Fruit fly (Drosophila melanogaster): ENCODE results near the gene Srp68.

Gene Srp68

DNA sequence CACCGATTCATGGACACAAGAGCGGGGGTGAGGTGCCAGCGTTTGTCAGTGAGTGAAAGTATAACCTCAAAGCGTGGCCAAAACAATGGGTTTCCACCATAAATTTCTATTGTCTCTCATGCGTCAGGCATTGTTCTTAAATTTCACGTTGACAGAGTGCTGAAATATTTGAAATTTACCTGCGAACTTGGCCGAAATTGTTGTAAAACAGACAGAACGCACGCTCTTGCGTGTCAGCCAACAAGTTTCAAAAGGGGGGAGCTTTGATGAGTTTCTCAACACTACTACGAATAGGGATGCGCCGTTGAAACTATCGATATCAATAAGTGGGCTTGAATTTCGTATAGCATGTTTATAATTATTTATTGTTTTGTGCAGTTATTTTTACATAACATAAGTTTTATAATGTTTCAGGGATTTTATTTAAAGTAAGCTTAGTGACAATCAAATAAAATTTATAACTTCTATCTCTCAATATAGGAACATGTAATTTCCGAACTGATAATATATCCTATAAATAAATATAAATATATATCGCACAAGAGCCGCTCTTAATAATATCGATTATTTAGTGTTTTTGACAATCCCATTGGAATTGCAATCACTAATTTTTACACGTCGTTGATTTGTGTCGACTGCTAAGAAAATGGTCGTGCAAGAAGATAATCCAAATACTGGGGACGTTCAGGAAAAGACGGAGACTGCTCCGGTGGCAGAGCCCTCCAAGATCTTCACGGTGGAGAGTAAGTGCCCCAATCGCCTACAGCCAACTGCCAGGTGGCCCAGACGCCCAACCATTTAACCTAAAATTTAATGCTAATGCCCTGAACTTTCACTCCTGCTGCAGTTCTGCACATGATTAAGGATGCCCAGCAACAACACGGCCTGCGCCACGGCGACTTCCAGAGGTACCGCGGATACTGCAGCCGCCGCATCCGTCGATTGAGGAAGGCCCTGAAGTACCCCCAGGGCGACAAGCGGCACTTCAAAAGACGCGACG lies at the start of gene Srp68, which contains the start of gene pix:
Gene Srp68, plus strand, starts transcription at position 569 of the 1,000 bp plus-strand sequence.
Gene pix, minus strand, starts transcription at position 288 of the 1,000 bp plus-strand sequence.
- TF ChIP-seq CG8478 (optimal IDR thresholded peaks at IDR 0.05) = no peak
- TF ChIP-seq CTCF (optimal IDR thresholded peaks at IDR 0.05) = no peak

DNA sequence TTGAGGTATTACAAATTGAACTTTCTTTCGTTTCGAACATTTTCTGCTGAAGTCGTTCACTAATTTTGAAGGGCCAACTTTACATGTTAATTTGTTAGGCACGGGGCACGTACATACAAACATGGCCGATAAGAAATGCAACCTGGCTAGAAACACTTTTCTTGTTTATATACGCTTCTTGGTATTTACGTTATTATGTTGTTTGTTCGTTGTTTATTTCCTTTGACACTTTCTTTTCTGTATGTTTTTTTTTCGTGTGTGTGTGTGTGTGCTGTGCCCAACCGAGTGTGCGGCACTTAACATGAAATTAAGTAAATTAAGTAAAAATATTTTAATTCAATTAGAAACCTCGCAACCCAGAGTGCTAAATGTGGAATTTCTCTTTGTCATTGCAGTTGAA lies 49.2 kb upstream of the Srp68 start:
- TF ChIP-seq CG8478 (optimal IDR thresholded peaks at IDR 0.05) = no peak
- no peak for TF ChIP-seq CTCF (optimal IDR thresholded peaks at IDR 0.05)

DNA sequence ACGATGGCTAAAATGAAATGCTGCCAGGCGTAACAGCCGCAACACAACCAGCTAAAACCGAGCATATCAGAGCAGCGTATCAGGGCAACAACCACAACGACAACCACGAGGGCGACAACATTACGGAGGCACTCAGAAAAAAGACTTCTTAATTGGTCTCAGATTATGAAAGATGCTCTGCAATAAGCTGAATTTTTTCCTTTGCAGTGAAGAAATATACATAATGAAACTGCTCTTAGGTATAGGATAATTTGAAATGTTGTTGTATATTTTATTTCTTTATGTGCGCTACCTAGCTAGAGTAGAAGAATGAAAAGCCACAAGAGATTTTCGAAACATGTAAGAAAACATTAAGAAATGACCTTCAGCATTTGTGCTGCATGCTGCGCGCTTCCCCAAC lies 45.3 kb upstream of the Srp68 start:
- TF ChIP-seq CTCF (optimal IDR thresholded peaks at IDR 0.05) (no peak), CG8478 (optimal IDR thresholded peaks at IDR 0.05) (no peak)

DNA sequence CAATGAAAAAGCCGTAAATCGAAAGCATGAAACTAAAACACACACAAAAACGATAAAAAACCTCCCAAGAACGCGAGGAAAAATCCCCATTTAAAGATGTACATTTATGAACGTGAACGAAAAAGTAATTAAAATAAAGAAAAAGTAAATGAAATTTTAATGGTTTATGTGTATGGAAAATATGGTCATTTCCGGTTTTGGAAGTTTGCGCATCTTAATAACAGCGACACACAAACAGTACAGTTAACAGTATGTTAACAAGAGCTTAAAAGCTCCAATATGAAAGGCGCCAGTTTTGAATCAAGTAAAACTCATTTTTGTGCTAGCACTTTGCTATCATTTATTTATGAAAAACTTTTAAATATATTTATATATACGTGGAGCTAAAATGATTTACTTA lies 42.9 kb upstream of the Srp68 start:
- no peak for TF ChIP-seq CG8478 (optimal IDR thresholded peaks at IDR 0.05)
- no peak for TF ChIP-seq CTCF (optimal IDR thresholded peaks at IDR 0.05)

DNA sequence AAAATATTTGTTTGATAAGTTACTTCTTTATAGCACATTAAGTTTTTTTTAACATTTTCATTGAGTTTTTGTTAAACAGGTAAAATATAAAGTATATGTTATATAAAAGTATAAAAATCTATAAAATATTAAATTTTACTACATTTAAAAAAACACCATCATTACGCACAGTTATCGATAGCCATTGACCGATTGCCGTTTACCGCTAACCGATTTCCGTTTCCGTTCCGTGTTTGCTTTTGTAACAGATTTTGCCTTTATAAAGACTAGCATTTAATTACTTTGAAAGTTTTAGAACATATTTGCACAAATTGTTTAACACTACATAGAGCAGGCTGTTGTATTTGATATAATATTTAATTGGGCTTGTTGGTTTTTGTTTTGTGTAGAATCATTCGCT lies 35.2 kb upstream of the Srp68 start:
- TF ChIP-seq CG8478 (optimal IDR thresholded peaks at IDR 0.05) (no peak), CTCF (optimal IDR thresholded peaks at IDR 0.05) (no peak)

DNA sequence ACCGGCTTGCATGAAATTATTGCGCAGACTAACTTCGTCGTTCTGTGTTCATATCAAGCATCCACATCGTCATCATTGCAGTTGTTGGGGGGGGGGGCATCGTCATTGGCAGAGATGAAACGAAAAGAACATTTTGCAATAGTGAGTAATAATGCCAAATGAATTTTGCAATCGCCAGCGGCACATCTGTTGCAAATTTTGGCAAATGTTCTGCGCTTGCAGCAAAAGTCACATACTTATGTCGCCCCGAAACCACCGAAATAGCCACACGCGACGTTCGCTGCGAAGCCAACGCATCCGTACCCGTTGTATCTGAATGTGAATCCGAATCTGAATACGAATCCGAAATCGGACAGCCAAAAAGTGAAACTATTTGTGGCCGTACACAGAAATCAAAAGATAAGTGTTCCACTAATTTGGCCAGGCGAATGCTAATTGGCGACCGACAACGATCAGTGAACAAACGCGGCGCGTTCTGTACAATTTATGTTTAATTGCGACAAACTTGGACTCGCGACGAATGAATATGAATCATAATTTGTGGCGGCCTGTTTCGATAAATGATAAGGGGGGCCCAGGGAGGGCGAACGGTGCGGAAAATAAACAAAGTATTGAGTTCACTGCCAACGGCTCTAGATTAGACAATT lies 26.9 kb upstream of the Srp68 start:
- TF ChIP-seq CTCF (optimal IDR thresholded peaks at IDR 0.05) (no peak), CG8478 (optimal IDR thresholded peaks at IDR 0.05) (no peak)

DNA sequence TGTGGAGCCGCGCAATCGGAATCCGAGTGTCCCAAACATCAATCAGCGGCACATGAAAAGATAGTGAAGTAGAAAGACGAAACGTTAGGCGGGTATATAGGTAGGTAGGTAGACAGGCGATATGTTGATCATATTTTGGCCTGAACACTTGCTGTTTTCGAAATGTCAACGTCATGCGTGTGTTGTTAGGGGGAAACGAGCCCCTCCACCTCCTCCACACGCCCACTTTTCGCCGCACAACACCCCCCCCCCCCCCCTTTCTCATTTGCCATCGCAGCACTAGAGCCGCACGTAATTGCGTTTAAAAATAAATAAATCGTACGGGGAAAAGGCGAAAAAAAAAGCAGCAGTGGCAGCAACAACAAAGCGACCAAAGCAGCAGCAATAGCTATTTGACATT lies 25.0 kb upstream of the Srp68 start:
- TF ChIP-seq CG8478 (optimal IDR thresholded peaks at IDR 0.05) (no peak), CTCF (optimal IDR thresholded peaks at IDR 0.05) (no peak)

DNA sequence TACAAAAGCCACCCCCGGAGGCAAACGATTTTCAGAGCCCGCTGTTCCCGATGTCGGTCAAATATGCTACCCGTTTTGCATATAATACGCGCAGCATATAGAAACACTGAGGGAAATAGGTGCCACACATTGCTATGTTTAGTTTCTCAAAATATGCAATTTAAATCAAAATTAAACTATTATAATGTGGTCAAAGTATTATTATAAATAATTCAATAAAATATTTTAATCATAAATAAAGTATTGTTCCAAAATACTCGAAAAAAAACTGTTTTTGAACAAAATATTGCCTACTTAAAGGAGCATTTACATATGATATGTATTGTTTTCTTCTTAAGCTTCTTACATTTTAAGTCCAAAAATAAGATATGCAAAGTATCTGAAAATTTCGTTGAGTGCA lies 23.9 kb upstream of the Srp68 start:
- TF ChIP-seq CG8478 (optimal IDR thresholded peaks at IDR 0.05) (no peak), CTCF (optimal IDR thresholded peaks at IDR 0.05) (no peak)

DNA sequence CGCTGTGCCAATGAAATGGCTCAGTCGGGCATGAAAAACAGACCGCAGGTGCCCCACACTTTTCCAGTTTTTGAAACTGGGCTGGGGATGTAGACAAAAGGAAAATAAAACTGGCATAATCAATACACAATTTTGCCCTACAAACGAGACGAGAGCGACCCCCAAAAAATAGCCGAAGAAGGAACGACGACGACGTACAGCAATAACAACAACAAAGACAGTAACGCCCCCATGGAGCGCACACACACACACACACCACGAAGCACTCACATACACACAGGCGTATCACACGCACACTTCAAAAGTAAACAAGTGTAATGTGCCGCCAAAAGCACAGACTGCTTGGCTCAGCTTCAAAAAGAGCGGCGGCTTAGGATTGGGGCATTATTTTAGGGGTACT lies 23.3 kb upstream of the Srp68 start:
- no peak for TF ChIP-seq CTCF (optimal IDR thresholded peaks at IDR 0.05)
- TF ChIP-seq CG8478 (optimal IDR thresholded peaks at IDR 0.05) = no peak

DNA sequence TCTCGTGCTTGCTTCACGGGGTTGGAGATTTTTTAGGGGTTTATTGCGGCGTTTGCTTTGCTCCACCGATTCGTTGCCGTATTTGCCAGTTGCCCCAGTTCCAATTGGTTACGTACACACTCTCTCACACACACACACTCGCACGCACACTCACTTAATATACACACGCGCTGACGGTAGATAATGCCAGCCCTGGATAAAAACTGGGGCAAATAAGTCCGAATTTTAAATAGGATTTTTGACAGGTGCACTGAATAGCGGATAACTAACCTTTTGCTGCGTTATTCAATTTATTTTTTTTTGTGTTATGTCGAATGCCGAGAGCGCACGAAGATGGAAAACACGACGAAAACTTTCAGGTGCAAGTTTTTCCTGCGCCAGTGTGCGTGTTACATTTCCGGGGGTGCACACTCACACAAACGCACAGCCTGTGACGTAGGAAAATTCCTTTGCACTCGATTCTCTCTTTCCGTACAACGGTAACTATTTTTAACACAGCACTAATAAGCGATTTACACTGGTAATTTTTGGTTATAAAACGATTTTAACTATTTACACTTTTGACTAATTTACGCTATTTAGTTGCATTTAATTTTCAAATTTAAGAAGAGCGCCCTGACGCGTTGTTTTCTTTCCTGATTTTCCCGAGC lies 22.2 kb upstream of the Srp68 start:
- TF ChIP-seq CG8478 (optimal IDR thresholded peaks at IDR 0.05) (no peak), CTCF (optimal IDR thresholded peaks at IDR 0.05) (no peak)

DNA sequence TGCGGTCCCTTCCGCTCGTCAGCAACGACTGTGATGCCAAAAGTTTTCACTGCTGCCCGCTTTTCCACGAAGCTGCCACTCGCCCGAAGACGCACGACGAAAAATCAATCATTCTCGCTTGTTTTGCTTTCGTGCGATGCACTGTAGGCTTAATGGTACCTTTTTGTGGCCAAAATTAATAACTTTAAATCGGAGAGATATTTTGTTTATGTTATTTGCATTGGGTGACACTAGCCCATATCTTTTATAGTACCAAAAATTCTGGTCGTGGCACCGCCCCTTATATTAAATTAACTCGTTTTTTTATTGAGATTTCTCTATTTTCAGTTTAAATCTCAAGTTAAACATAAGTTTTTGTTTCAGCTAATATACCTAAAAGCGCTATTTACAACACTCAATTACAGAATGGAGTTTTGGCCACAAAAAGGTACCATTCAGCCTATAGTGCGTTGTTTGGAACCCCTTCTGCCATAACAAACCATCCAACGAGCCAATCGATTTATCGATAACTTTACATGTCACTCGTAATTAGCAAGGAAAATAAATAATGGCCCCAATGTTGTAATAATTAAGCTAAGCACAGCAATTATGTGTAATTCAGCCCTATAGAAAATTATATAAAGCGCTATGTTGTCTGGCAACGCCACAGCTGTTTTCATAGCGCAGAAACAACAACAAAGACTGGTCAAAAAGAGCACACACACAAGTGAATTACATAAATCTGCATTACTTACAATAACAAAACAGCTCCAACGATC lies 21.5 kb upstream of the Srp68 start:
- no peak for TF ChIP-seq CG8478 (optimal IDR thresholded peaks at IDR 0.05)
- no peak for TF ChIP-seq CTCF (optimal IDR thresholded peaks at IDR 0.05)

DNA sequence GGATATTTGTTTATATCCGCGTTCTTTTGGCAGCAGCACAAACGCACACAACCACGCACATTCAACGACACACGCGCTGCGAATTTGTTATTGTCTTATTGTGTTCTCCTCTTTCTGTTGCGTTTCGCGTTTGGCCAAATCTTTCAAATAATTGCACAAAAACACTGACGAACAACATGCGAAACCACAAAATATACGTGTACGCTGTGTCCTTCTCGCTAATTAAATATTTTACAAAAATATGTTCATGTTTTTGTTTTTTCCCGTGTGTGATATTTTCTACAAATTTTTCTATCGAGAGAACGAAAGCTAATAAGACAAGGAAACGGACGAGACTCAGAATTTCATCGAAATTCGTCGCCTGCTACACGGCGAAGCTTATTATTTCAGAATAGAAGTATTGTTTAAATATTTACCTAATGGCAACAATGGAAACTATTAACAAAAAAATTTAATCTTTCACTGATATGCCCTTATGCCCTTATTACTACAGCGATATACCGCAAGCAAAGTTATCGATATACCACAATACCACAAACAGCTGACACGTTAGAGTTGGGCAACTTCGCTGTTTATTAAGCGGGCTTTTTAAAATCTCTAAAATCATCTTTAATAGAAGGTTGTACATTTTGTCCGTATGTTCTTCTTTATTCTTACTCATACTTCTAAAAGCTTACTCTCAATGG lies 20.7 kb upstream of the Srp68 start, which contains the start of the genes CG43783 and orb2:
Gene CG43783, minus strand, starts transcription at position 311 of the 686 bp plus-strand sequence.
Gene orb2, minus strand, starts transcription at position 502 of the 686 bp plus-strand sequence.
- TF ChIP-seq CTCF (optimal IDR thresholded peaks at IDR 0.05) (no peak), CG8478 (optimal IDR thresholded peaks at IDR 0.05) (no peak)

DNA sequence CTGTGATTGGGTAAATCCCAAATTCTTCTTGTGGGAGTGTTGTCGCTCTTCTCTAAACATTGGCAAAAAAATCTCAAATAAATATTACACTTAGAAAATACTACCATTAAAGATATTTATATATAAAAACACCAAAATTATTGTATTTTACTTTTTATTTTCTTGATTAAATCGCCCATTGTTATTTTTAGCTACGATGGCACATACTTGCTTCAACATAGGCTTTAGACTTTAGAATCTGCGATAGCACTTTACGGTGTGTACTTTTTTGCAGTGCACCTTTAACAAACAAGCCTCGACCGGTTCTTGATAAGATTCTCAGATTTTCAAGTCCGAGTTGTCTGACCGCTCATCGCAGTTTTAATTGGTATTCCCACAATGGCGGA lies 20.2 kb upstream of the Srp68 start, which contains the start of gene GNBP3:
Gene GNBP3, plus strand, starts transcription at position 374 of the 386 bp plus-strand sequence.
- TF ChIP-seq CTCF (optimal IDR thresholded peaks at IDR 0.05) = no peak
- TF ChIP-seq CG8478 (optimal IDR thresholded peaks at IDR 0.05) = no peak

DNA sequence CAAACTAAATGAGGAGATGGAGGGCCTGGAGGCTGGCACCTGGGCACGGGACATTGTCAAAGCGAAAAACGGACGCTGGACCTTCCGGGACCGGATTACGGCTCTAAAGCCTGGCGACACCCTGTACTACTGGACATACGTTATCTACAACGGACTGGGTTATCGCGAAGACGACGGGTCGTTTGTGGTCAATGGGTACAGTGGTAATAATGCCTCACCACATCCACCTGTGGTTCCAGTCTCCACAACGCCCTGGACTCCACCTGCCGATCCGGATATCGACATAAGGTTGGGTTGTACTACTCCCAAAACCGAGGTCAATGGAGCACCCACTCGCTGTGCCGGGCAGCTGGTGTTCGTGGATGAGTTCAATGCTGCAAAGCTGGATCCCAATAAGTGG lies 19.6 kb upstream of the Srp68 start:
- no peak for TF ChIP-seq CTCF (optimal IDR thresholded peaks at IDR 0.05)

Measured in S2 (cell line).